Worm (Caenorhabditis elegans): ENCODE data around the gene R01H2.1.

R01H2.1 gene

DNA sequence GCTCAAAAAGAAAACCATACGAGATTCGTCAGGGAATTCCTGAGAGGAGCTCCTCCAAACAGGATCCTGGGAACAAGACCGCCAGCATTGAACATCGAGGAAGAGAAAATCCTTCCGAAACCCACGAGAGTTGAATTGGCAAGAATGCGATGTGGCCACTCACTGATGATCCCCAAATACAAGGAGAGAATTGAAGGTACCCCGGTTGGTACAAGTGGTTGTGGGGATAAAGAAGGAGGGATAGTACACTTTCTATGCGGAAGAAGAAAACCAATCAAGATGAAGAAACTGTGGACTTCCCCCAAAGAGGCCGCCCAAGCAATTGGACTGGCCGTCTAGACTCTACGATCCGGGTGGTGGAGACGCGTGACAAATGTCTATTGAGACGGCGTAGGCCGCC lies 381 bp downstream of the R01H2.1 start:
- TF ChIP-seq him-1 (tag; optimal IDR thresholded peaks at IDR 0.05), result no peak
- no peak for TF ChIP-seq dao-5 (tag; optimal IDR thresholded peaks at IDR 0.05)
- no peak for TF ChIP-seq W03F9.2 (tag; optimal IDR thresholded peaks at IDR 0.05)

- TF ChIP-seq dao-5 (tag; optimal IDR thresholded peaks at IDR 0.05), result no peak
- no peak for TF ChIP-seq him-1 (tag; optimal IDR thresholded peaks at IDR 0.05)
- TF ChIP-seq W03F9.2 (tag; optimal IDR thresholded peaks at IDR 0.05), result no peak
Observed at ce11 chrIII:7064185-7064584, 1.5 kb downstream of the R01H2.1 start, which contains the start of gene R01H2.4. Gene R01H2.4, minus strand, starts transcription at chrIII:7064285.

DNA sequence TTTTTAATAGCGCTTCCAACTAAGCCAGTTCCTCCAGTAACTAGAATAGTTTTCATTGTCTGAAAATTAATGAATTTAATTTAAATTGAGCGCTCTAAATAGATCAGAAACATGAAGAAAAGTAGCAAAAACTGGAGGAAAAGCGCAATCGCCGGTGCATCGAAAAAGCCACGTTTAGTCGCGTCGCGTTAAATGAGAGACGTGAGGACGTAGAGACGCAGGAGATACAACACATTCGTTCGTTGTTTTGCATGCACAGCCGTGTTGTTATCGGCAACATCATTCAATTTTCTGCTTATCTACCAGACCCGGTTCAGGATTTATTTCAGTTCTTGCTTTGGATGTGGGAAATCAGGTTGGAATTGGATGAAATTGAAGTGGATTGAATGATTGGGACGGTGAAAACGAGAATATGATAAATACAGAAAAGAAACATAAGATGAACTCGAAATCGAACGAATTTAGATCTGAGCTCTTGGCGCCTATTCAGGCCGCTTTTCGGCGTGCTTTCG lies 4.8 kb downstream of the R01H2.1 start, which contains the start of gene ger-1:
ger-1 (minus strand) TSS at position 93 of the 512 bp plus-strand sequence.
- no peak for TF ChIP-seq W03F9.2 (tag; optimal IDR thresholded peaks at IDR 0.05)

ce11 chrIII:7068520-7069113 lies 5.9 kb downstream of the R01H2.1 start, which contains the start of the genes ubc-18 and R01H2.8:
Gene ubc-18, minus strand, starts transcription at chrIII:7068570.
Gene R01H2.8, plus strand, starts transcription at chrIII:7069063.
- TF ChIP-seq W03F9.2 (tag; optimal IDR thresholded peaks at IDR 0.05) (peak; percentile 34), him-1 (tag; optimal IDR thresholded peaks at IDR 0.05) (no peak), dao-5 (tag; optimal IDR thresholded peaks at IDR 0.05) (no peak)

ce11 chrIII:7069981-7070380 lies 7.3 kb downstream of the R01H2.1 start, which contains the start of gene tmem-17:
Gene tmem-17, plus strand, starts transcription at chrIII:7070281.
- no peak for TF ChIP-seq him-1 (tag; optimal IDR thresholded peaks at IDR 0.05)
- no peak for TF ChIP-seq dao-5 (tag; optimal IDR thresholded peaks at IDR 0.05)
- no peak for TF ChIP-seq W03F9.2 (tag; optimal IDR thresholded peaks at IDR 0.05)

DNA sequence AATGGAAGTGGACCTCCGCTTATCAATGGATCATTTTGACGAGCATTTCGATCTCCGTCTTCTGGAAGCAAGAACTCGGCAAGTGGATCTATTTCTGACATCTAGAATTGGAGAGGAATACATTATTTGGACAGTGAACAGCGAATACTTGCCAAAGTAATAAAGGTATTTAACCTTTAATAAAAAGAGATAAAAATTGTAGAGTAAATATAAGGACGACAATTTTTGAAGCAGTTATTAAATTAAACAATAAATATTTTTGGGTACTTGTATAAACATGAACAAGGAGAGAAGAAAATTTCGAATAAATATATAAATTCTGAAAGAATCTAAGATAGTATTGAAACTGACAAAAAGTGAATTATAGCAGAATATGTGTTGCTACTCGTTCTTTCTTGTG lies 9.8 kb downstream of the R01H2.1 start, which contains the start of gene lin-37:
lin-37 (minus strand) TSS at position 101 of the 400 bp plus-strand sequence.
- no peak for TF ChIP-seq dao-5 (tag; optimal IDR thresholded peaks at IDR 0.05)
- no peak for TF ChIP-seq W03F9.2 (tag; optimal IDR thresholded peaks at IDR 0.05)

ce11 chrIII:7073801-7074386 lies 11.2 kb downstream of the R01H2.1 start, which contains the start of gene ZK418.5:
Gene ZK418.5, minus strand, starts transcription at chrIII:7073851.
- TF ChIP-seq dao-5 (tag; optimal IDR thresholded peaks at IDR 0.05) (no peak), him-1 (tag; optimal IDR thresholded peaks at IDR 0.05) (no peak), W03F9.2 (tag; optimal IDR thresholded peaks at IDR 0.05) (no peak)

DNA sequence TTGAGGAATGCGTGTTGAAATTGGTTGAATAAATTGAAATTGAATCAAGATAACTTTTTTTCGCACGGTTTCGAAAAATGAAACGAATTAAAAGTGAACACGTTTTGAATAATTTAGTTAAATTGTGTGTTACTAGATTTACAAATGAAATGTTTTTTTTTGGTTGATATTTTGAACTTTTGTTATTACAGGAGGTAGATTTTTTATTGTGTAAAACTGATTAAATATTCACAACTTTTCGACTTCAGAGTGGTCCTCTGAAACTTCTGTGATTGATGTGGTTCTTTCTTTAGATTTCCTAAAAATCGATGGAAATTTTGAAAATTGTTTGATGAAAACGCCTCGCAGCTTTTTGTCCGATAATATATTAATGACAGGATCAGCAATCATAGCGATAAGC lies 13.7 kb downstream of the R01H2.1 start, which contains the start of gene ZK418.13:
ZK418.13 (minus strand) TSS at position 101 of the 400 bp plus-strand sequence.
- TF ChIP-seq W03F9.2 (tag; optimal IDR thresholded peaks at IDR 0.05) (no peak), dao-5 (tag; optimal IDR thresholded peaks at IDR 0.05) (no peak), him-1 (tag; optimal IDR thresholded peaks at IDR 0.05) (no peak)

DNA sequence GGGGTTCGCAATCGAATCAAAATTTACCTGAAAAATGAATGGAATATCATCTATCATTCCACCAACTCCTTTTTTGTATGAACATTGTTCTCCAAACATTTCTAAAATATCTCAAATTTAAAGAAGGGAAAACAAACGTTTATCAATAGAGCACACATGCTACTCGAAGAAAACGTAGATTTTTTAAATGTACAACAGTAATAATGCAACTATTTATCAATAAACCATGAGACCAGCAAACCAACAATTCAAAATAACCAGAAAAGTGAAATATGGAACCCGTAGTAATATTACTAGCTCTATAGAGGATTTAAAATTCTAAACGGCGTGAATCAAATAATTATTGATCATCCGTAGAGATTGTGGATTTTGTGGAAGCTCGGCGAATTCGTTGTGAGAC lies 16.1 kb downstream of the R01H2.1 start, which contains the start of gene ZK418.6:
ZK418.6 (minus strand) TSS at position 101 of the 400 bp plus-strand sequence.
- no peak for TF ChIP-seq dao-5 (tag; optimal IDR thresholded peaks at IDR 0.05)
- TF ChIP-seq W03F9.2 (tag; optimal IDR thresholded peaks at IDR 0.05), result no peak
- TF ChIP-seq him-1 (tag; optimal IDR thresholded peaks at IDR 0.05), result no peak

DNA sequence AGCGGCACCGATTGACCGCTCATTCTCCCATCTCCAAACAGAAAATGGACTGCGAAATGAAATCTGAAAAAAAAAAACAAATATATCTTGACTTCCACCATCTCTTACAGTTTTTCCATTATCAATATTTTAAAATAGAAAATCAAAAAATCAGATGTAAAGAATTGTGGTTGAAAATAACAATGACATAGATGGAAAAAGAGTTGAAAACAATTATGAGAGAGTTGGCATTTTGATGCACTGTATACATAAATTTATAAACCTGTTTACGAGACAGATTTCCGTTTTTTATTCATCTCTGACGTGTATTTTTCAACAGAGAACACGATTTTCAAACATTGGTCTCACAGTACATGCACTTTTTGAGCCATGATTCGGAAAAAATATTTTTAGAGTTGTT lies 18.0 kb downstream of the R01H2.1 start, which contains the start of gene ZK418.7:
ZK418.7 (minus strand) TSS at position 101 of the 400 bp plus-strand sequence.
- no peak for TF ChIP-seq W03F9.2 (tag; optimal IDR thresholded peaks at IDR 0.05)
- TF ChIP-seq him-1 (tag; optimal IDR thresholded peaks at IDR 0.05), result no peak
- TF ChIP-seq dao-5 (tag; optimal IDR thresholded peaks at IDR 0.05), result no peak

DNA sequence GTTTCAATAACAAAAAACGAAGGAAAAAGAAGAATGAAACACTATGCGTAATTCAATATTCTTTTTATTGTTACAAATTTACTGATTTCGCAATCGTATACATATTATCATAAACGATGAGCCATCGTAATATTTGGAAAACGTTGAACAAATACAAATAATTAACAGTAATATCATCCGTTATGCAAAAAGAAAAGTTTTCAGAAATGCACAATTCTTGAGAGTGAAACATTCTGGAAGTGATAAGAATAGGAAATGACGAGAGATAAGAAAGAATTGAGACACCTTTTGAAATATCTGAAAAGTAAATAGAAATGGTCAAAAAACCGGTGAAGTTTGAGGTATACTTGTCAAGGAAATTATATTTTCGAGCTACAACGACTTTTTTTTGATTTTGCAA lies 18.8 kb downstream of the R01H2.1 start:
- TF ChIP-seq him-1 (tag; optimal IDR thresholded peaks at IDR 0.05) (no peak), dao-5 (tag; optimal IDR thresholded peaks at IDR 0.05) (no peak), W03F9.2 (tag; optimal IDR thresholded peaks at IDR 0.05) (no peak)

DNA sequence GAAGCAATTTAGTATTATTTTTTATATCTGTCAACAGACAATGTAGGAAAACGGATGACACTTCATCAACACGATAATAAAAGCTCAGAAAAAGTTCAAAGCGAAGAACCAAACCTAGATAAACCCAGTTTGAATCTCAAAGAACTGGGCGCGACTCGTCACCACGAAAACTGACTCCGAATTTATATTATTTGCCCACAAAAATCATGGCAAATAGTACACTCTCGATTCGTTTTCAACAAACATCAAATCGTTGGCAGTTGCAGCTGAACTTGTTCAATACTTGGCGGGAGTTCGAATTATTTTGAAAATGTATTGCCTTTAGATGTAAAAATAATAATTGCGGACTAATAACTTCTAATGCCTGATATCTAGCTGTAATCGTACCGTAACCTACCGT lies 20.4 kb downstream of the R01H2.1 start:
- TF ChIP-seq dao-5 (tag; optimal IDR thresholded peaks at IDR 0.05), result no peak
- TF ChIP-seq W03F9.2 (tag; optimal IDR thresholded peaks at IDR 0.05), result no peak
- TF ChIP-seq him-1 (tag; optimal IDR thresholded peaks at IDR 0.05), result no peak

DNA sequence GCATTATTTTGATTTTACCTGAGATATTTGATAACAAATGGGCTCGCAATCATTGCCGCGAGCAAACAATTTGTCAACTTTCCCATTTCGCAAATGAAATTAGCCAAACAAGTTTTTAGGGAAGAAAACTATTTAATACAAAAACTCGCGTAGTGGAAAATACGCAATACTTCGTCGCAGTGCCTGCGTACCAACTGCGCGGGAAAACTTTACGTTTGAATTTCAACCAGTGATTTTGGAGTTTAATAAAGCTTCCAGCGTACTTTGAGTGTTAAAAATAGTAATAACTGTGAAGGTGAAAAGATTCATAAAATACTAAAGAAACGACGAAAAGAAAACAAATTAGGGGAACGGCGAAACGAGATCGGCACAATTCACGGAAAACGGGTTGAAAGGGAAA lies 22.2 kb downstream of the R01H2.1 start, which contains the start of gene tofu-7:
tofu-7 (minus strand) TSS at position 111 of the 400 bp plus-strand sequence.
- TF ChIP-seq him-1 (tag; optimal IDR thresholded peaks at IDR 0.05), result no peak
- TF ChIP-seq dao-5 (tag; optimal IDR thresholded peaks at IDR 0.05), result no peak
- TF ChIP-seq W03F9.2 (tag; optimal IDR thresholded peaks at IDR 0.05), result no peak

ce11 chrIII:7087180-7087579 lies 24.5 kb downstream of the R01H2.1 start:
- TF ChIP-seq dao-5 (tag; optimal IDR thresholded peaks at IDR 0.05) (no peak), W03F9.2 (tag; optimal IDR thresholded peaks at IDR 0.05) (no peak), him-1 (tag; optimal IDR thresholded peaks at IDR 0.05) (no peak)
